Fruit fly (Drosophila melanogaster) whole organism, embryonic: ENCODE data around the gene CG2767.
A peak's percentile ranks its signal among the peaks of the same experiment; 100 is the strongest.

Experiments used
- B-H2 ChIP-seq: fragments of 200-800 bp; sonication (Bioruptor generic); optimal IDR thresholded peaks from 2 replicates; lab custom pipeline; 2018; ENCODE audit warnings: missing biosample characterization, mild to moderate bottlenecking, missing genetic modification characterization
- CG10431 ChIP-seq: fragments of 200-800 bp; sonication (Bioruptor generic); optimal IDR thresholded peaks from 3 replicates; lab custom pipeline; 2018; ENCODE audit warnings: missing biosample characterization, mild to moderate bottlenecking, missing genetic modification characterization
- CG10565 ChIP-seq: fragments of 200-800 bp; sonication (Bioruptor generic); optimal IDR thresholded peaks from 3 replicates; lab custom pipeline; 2016; ENCODE audit warnings: missing biosample characterization, mild to moderate bottlenecking, missing genetic modification characterization
- CG11247 ChIP-seq: fragments of 200-800 bp; sonication (Bioruptor generic); IDR thresholded peaks from 2 replicates; pipeline ENCODE4 v1.3.6; 2022; ENCODE audit warnings: missing biosample characterization, missing genetic modification characterization
- CG11398 ChIP-seq: fragments of 200-800 bp; sonication (Bioruptor generic); optimal IDR thresholded peaks from 2 replicates; lab custom pipeline; 2016; ENCODE audit warnings: missing biosample characterization, missing genetic modification characterization
- CG12299 ChIP-seq: fragments of 200-800 bp; sonication (Bioruptor generic); optimal IDR thresholded peaks from 2 replicates; lab custom pipeline; 2018; ENCODE audit warnings: missing biosample characterization, mild to moderate bottlenecking, missing genetic modification characterization
- CG12769 ChIP-seq: fragments of 200-800 bp; sonication (Bioruptor generic); optimal IDR thresholded peaks from 2 replicates; lab custom pipeline; 2019; ENCODE audit warnings: missing biosample characterization, mild to moderate bottlenecking, missing genetic modification characterization, moderate library complexity
- CG13287 ChIP-seq: fragments of 200-800 bp; sonication (Bioruptor generic); IDR thresholded peaks from 2 replicates; pipeline ENCODE4 v1.3.6; 2022; ENCODE audit warnings: missing biosample characterization, missing genetic modification characterization; ENCODE audit not compliant: partially characterized antibody
- CG13296 ChIP-seq: fragments of 200-800 bp; sonication (Bioruptor generic); optimal IDR thresholded peaks from 3 replicates; lab custom pipeline; 2018; ENCODE audit warnings: missing biosample characterization, mild to moderate bottlenecking, missing genetic modification characterization
- CG14050 ChIP-seq: fragments of 200-800 bp; sonication (Bioruptor generic); IDR thresholded peaks from 3 replicates; pipeline ENCODE4 v1.3.6; 2022; ENCODE audit warnings: missing biosample characterization, missing genetic modification characterization
- CG15011 ChIP-seq: fragments of 200-800 bp; sonication (Bioruptor generic); optimal IDR thresholded peaks from 3 replicates; lab custom pipeline; 2018; ENCODE audit warnings: missing biosample characterization, mild to moderate bottlenecking, missing genetic modification characterization
- CG15601 ChIP-seq: fragments of 200-800 bp; sonication (Bioruptor generic); optimal IDR thresholded peaks from 3 replicates; lab custom pipeline; 2019; ENCODE audit warnings: missing biosample characterization, mild to moderate bottlenecking, missing genetic modification characterization, moderate library complexity
- CG15696 ChIP-seq: fragments of 200-800 bp; sonication (Bioruptor generic); optimal IDR thresholded peaks from 2 replicates; lab custom pipeline; 2019; ENCODE audit warnings: missing biosample characterization, mild to moderate bottlenecking, missing genetic modification characterization, moderate library complexity
- CG2199 ChIP-seq: fragments of 200-800 bp; sonication (Bioruptor generic); IDR thresholded peaks from 3 replicates; pipeline ENCODE4 v1.3.6; 2022; ENCODE audit warnings: missing biosample characterization, missing genetic modification characterization
- CG2202 ChIP-seq: fragments of 200-800 bp; sonication (Bioruptor generic); optimal IDR thresholded peaks from 2 replicates; lab custom pipeline; 2018; ENCODE audit warnings: missing biosample characterization, mild to moderate bottlenecking, missing genetic modification characterization
- CG2889 ChIP-seq: fragments of 200-800 bp; sonication (Bioruptor generic); IDR thresholded peaks from 3 replicates; pipeline ENCODE4 v1.3.6; 2022; ENCODE audit warnings: missing biosample characterization, missing genetic modification characterization
- CG3163 ChIP-seq: fragments of 200-800 bp; sonication (Bioruptor generic); optimal IDR thresholded peaks from 3 replicates; lab custom pipeline; 2016; ENCODE audit warnings: missing biosample characterization, missing genetic modification characterization
- CG3407 ChIP-seq: fragments of 200-800 bp; sonication (Bioruptor generic); optimal IDR thresholded peaks from 2 replicates; lab custom pipeline; 2018; ENCODE audit warnings: missing biosample characterization, mild to moderate bottlenecking, missing genetic modification characterization
- CG3995 ChIP-seq: fragments of 200-800 bp; sonication (Bioruptor generic); optimal IDR thresholded peaks from 3 replicates; lab custom pipeline; 2016; ENCODE audit warnings: missing biosample characterization, missing genetic modification characterization
- CG6272 ChIP-seq: fragments of 200-800 bp; sonication (Bioruptor generic); IDR thresholded peaks from 2 replicates; pipeline ENCODE4 v1.3.6; 2022; ENCODE audit warnings: missing biosample characterization, missing genetic modification characterization
- CG6765 ChIP-seq: fragments of 200-800 bp; sonication (Bioruptor generic); optimal IDR thresholded peaks from 3 replicates; lab custom pipeline; 2017; ENCODE audit warnings: missing biosample characterization, mild to moderate bottlenecking, missing genetic modification characterization
- CG7556 ChIP-seq: fragments of 200-800 bp; sonication (Bioruptor generic); optimal IDR thresholded peaks from 2 replicates; lab custom pipeline; 2017; ENCODE audit warnings: missing biosample characterization, mild to moderate bottlenecking, missing genetic modification characterization
- CG9817 ChIP-seq: fragments of 200-800 bp; sonication (Bioruptor generic); optimal IDR thresholded peaks from 2 replicates; lab custom pipeline; 2018; ENCODE audit warnings: missing biosample characterization, mild to moderate bottlenecking, missing genetic modification characterization, moderate library complexity
- Dll ChIP-seq: fragments of 200-800 bp; sonication (Bioruptor generic); IDR thresholded peaks from 4 replicates; pipeline ENCODE4 v1.3.6; 2022; ENCODE audit warnings: missing biosample characterization, missing genetic modification characterization; ENCODE audit not compliant: partially characterized antibody
- Dref ChIP-seq: fragments of 200-800 bp; sonication (Bioruptor generic); IDR thresholded peaks from 2 replicates; pipeline ENCODE4 v1.3.6; 2022; ENCODE audit warnings: missing biosample characterization, missing genetic modification characterization
- Elba2 ChIP-seq: fragments of 200-800 bp; sonication (Bioruptor generic); optimal IDR thresholded peaks from 3 replicates; lab custom pipeline; 2016; ENCODE audit warnings: missing biosample characterization, missing genetic modification characterization
- Fer1 ChIP-seq: fragments of 200-800 bp; sonication (Bioruptor generic); optimal IDR thresholded peaks from 2 replicates; lab custom pipeline; 2017; ENCODE audit warnings: missing biosample characterization, mild to moderate bottlenecking, missing genetic modification characterization
- Myb ChIP-seq: fragments of 200-800 bp; sonication (Bioruptor generic); optimal IDR thresholded peaks from 2 replicates; lab custom pipeline; 2016; ENCODE audit warnings: missing biosample characterization, missing genetic modification characterization
- Opbp ChIP-seq: fragments of 200-800 bp; sonication (Bioruptor generic); IDR thresholded peaks from 3 replicates; pipeline ENCODE4 v1.3.6; 2022; ENCODE audit warnings: missing biosample characterization, missing genetic modification characterization; ENCODE audit not compliant: partially characterized antibody
- Pdp1 ChIP-seq, 2 experiments: fragments of 200-800 bp; sonication (Bioruptor generic); optimal IDR thresholded peaks; 3 replicates each; lab custom pipeline; 2016; ENCODE audit warnings: missing biosample characterization in 2 of 2, missing genetic modification characterization in 2 of 2, mild to moderate bottlenecking in 1 of 2, moderate library complexity in 1 of 2
- Sry-β ChIP-seq: fragments of 200-800 bp; sonication (Bioruptor generic); optimal IDR thresholded peaks from 2 replicates; lab custom pipeline; 2018; ENCODE audit warnings: missing biosample characterization, mild to moderate bottlenecking, missing genetic modification characterization, moderate library complexity
- Tbp ChIP-seq: fragments of >200 bp; optimal IDR thresholded peaks from 2 replicates; lab custom pipeline; 2018; ENCODE audit warnings: missing biosample characterization, missing genetic modification characterization
- YL-1 ChIP-seq: fragments of 200-800 bp; sonication (Bioruptor generic); optimal IDR thresholded peaks from 3 replicates; lab custom pipeline; 2017; ENCODE audit warnings: missing biosample characterization, mild to moderate bottlenecking, missing genetic modification characterization
- al ChIP-seq: fragments of 200-800 bp; sonication (Bioruptor generic); IDR thresholded peaks from 2 replicates; pipeline ENCODE4 v1.3.6; 2022; ENCODE audit warnings: missing biosample characterization, missing genetic modification characterization
- amos ChIP-seq: fragments of 200-800 bp; sonication (Bioruptor generic); IDR thresholded peaks from 2 replicates; pipeline ENCODE4 v1.3.6; 2022; ENCODE audit warnings: missing biosample characterization, missing genetic modification characterization; ENCODE audit not compliant: partially characterized antibody
- bsh ChIP-seq, 2 experiments: fragments of 200-800 bp; sonication (Bioruptor generic); optimal IDR thresholded peaks; 2 replicates each; lab custom pipeline; 2017 to 2018; ENCODE audit warnings: mild to moderate bottlenecking in 2 of 2, missing biosample characterization in 2 of 2, missing genetic modification characterization in 2 of 2, moderate library complexity in 1 of 2
- cad ChIP-seq: fragments of >200 bp; optimal IDR thresholded peaks from 2 replicates; lab custom pipeline; 2017; ENCODE audit warnings: missing biosample characterization, missing genetic modification characterization
- eve ChIP-seq, 2 experiments: fragments of >200 bp; optimal IDR thresholded peaks; 2 replicates each; lab custom pipeline; 2017; ENCODE audit warnings: missing biosample characterization in 2 of 2, missing genetic modification characterization in 2 of 2
- gcm2 ChIP-seq: fragments of 200-800 bp; sonication (Bioruptor generic); optimal IDR thresholded peaks from 2 replicates; lab custom pipeline; 2016; ENCODE audit warnings: missing biosample characterization, missing genetic modification characterization
- gsb-n ChIP-seq: fragments of 200-800 bp; sonication (Bioruptor generic); optimal IDR thresholded peaks from 3 replicates; lab custom pipeline; 2018; ENCODE audit warnings: missing biosample characterization, mild to moderate bottlenecking, missing genetic modification characterization
- jigr1 ChIP-seq: fragments of 200-800 bp; sonication (Bioruptor generic); IDR thresholded peaks from 3 replicates; pipeline ENCODE4 v1.3.6; 2022; ENCODE audit warnings: missing biosample characterization, missing genetic modification characterization
- kay ChIP-seq: fragments of 200-800 bp; sonication (Bioruptor generic); optimal IDR thresholded peaks from 2 replicates; lab custom pipeline; 2016; ENCODE audit warnings: missing biosample characterization, missing genetic modification characterization
- pita ChIP-seq: fragments of 200-800 bp; sonication (Bioruptor generic); optimal IDR thresholded peaks from 2 replicates; lab custom pipeline; 2017; ENCODE audit warnings: missing biosample characterization, mild to moderate bottlenecking, missing genetic modification characterization
- pzg ChIP-seq: fragments of 200-800 bp; sonication (Bioruptor generic); optimal IDR thresholded peaks from 3 replicates; lab custom pipeline; 2018; ENCODE audit warnings: missing biosample characterization, mild to moderate bottlenecking, missing genetic modification characterization, moderate library complexity
- ranshi ChIP-seq: fragments of 200-800 bp; sonication (Bioruptor generic); IDR thresholded peaks from 2 replicates; pipeline ENCODE4 v1.3.6; 2022; ENCODE audit warnings: missing biosample characterization, missing genetic modification characterization
- scrt ChIP-seq: fragments of 200-800 bp; sonication (Bioruptor generic); optimal IDR thresholded peaks from 2 replicates; lab custom pipeline; 2018; ENCODE audit warnings: missing biosample characterization, mild to moderate bottlenecking, missing genetic modification characterization, moderate library complexity
- shn ChIP-seq: fragments of 200-800 bp; sonication (Bioruptor generic); optimal IDR thresholded peaks from 3 replicates; lab custom pipeline; 2016; ENCODE audit warnings: missing biosample characterization, missing genetic modification characterization
- sqz ChIP-seq: fragments of 200-800 bp; sonication (Bioruptor generic); optimal IDR thresholded peaks from 3 replicates; lab custom pipeline; 2018; ENCODE audit warnings: missing biosample characterization, mild to moderate bottlenecking, missing genetic modification characterization
- tna ChIP-seq: fragments of 200-800 bp; sonication (Bioruptor generic); IDR thresholded peaks from 2 replicates; pipeline ENCODE4 v1.3.6; 2022; ENCODE audit warnings: missing biosample characterization, missing genetic modification characterization; ENCODE audit not compliant: partially characterized antibody
- trem ChIP-seq: fragments of 200-800 bp; optimal IDR thresholded peaks from 3 replicates; lab custom pipeline; 2019; ENCODE audit warnings: missing biosample characterization, mild to moderate bottlenecking, missing genetic modification characterization, moderate library complexity

CG2767 gene

dm6 chr3R:8007595-8008255, at the start of gene CG2767 (continued):
- TF ChIP-seq CG10431 = no peak
- peak; percentile 73 for TF ChIP-seq CG15601 (tag; lab: Kevin White, UChicago)
- TF ChIP-seq CG3407 = no peak
- TF ChIP-seq Dll = 0 out of 4 replicates have a peak, but pooled peaks have one; percentile 24
- TF ChIP-seq Opbp (GFP tag; lab: Robert Waterston, UW) = peak; percentile 8; the same call in 2 of the 3 replicates
- no peak for TF ChIP-seq jigr1 (GFP tag; lab: Robert Waterston, UW)
- TF ChIP-seq CG6272 (GFP tag; lab: Robert Waterston, UW) = no peak
- TF ChIP-seq Myb (GFP tag; lab: Kevin White, UChicago) = peak; percentile 44
- no peak for TF ChIP-seq CG6765 (GFP tag; lab: Kevin White, UChicago)
- TF ChIP-seq bsh (GFP tag; optimal IDR thresholded peaks at IDR 0.05; lab: Kevin White, UChicago) = no peak
- TF ChIP-seq CG11398 (GFP tag; lab: Kevin White, UChicago) = no peak
- TF ChIP-seq CG7556 (GFP tag; lab: Kevin White, UChicago) = no peak
- TF ChIP-seq CG12299 (tag; lab: Kevin White, UChicago) = no peak
- TF ChIP-seq Pdp1 (GFP tag; optimal IDR thresholded peaks at IDR 0.05; lab: Kevin White, UChicago) = peak in 1 of 2 experiments; percentile 53
- no peak for TF ChIP-seq gsb-n (tag; lab: Kevin White, UChicago)
- no peak for TF ChIP-seq gcm2 (GFP tag; lab: Kevin White, UChicago)
- no peak for TF ChIP-seq B-H2 (GFP tag; lab: Kevin White, UChicago)
- TF ChIP-seq sqz (GFP tag; lab: Kevin White, UChicago) = no peak
- peak; percentile 69 for TF ChIP-seq Dref (GFP tag; lab: Robert Waterston, UW)
- no peak for TF ChIP-seq CG9817 (tag; lab: Kevin White, UChicago)
- no peak for TF ChIP-seq tna
- no peak for TF ChIP-seq Elba2 (GFP tag; lab: Kevin White, UChicago)
- no peak for TF ChIP-seq Tbp
- TF ChIP-seq CG15011 (GFP tag; lab: Kevin White, UChicago) = no peak
- no peak for TF ChIP-seq CG14050 (GFP tag; lab: Robert Waterston, UW)
- TF ChIP-seq CG3995 = peak; percentile 88
- no peak for TF ChIP-seq CG12769 (tag; lab: Kevin White, UChicago)
- TF ChIP-seq CG2889 (GFP tag; lab: Robert Waterston, UW) = no peak
- TF ChIP-seq Fer1 = no peak
- no peak for TF ChIP-seq ranshi (GFP tag; lab: Robert Waterston, UW)
- no peak for TF ChIP-seq trem (tag; lab: Kevin White, UChicago)
- TF ChIP-seq CG11247 (GFP tag; lab: Robert Waterston, UW) = no peak
- TF ChIP-seq CG13296 (GFP tag; lab: Kevin White, UChicago) = no peak
- TF ChIP-seq CG10565 (GFP tag; lab: Kevin White, UChicago) = no peak
- no peak for TF ChIP-seq kay
- peak; percentile 85 for TF ChIP-seq scrt (GFP tag; lab: Kevin White, UChicago)
- TF ChIP-seq CG2199 (GFP tag; lab: Robert Waterston, UW) = no peak
- TF ChIP-seq CG2202 = no peak
- no peak for TF ChIP-seq Sry-β (GFP tag; lab: Kevin White, UChicago)
- TF ChIP-seq amos = peak; percentile 10; the same call in 1 of the 2 replicates
- no peak for TF ChIP-seq pita
- no peak for TF ChIP-seq al
- TF ChIP-seq CG15696 = no peak
- no peak for TF ChIP-seq CG3163 (GFP tag; lab: Kevin White, UChicago)
- TF ChIP-seq CG13287 (GFP tag; lab: Robert Waterston, UW) = peak; percentile 34; the same call in 1 of the 2 replicates
- TF ChIP-seq eve (GFP tag; optimal IDR thresholded peaks at IDR 0.05; lab: Kevin White, UChicago) = no peak
- peak; percentile 56 for TF ChIP-seq pzg (GFP tag; lab: Kevin White, UChicago)
- peak; percentile 12 for TF ChIP-seq YL-1 (GFP tag; lab: Kevin White, UChicago)
- TF ChIP-seq shn (GFP tag; lab: Kevin White, UChicago) = no peak
- no peak for TF ChIP-seq cad (GFP tag; lab: Kevin White, UChicago)
